Worm (Caenorhabditis elegans) whole organism, L4/young adult: Measurements from ENCODE around the gene F01F1.11.

Experiments
- dao-5 ChIP-seq: sonication (generic microtip); optimal IDR thresholded peaks from 2 replicates; lab custom pipeline; 2016; ENCODE audit warnings: missing genotype, missing genetic modification characterization, moderate library complexity, missing compliant biosample characterization
- him-1 ChIP-seq: sonication (generic microtip); optimal IDR thresholded peaks from 2 replicates; lab custom pipeline; 2016; ENCODE audit warnings: missing genotype, missing genetic modification reagents, missing genetic modification characterization, missing compliant biosample characterization

ce11 chrIII:5900709-5901108, 29.0 kb upstream of the F01F1.11 start:
- TF ChIP-seq dao-5 (tag; lab: Kevin White, UChicago): no peak
- TF ChIP-seq him-1: no peak
